Fruit fly (Drosophila melanogaster) whole organism, embryonic: ENCODE measurements around the gene Eato.
A peak's percentile ranks its signal among the peaks of the same experiment; 100 is the strongest.

ENCODE experiments used
- B-H1 ChIP-seq: fragments of 200-800 bp; sonication (Bioruptor generic); IDR thresholded peaks from 3 replicates; pipeline ENCODE4 v1.3.6; 2022; ENCODE audit warnings: missing biosample characterization, missing genetic modification characterization
- CG10959 ChIP-seq: fragments of 200-800 bp; sonication (Bioruptor generic); IDR thresholded peaks from 2 replicates; pipeline ENCODE4 v1.3.6; 2022; ENCODE audit warnings: missing biosample characterization, missing genetic modification characterization
- CG13624 ChIP-seq: fragments of 200-800 bp; sonication (Bioruptor generic); optimal IDR thresholded peaks from 2 replicates; lab custom pipeline; 2016; ENCODE audit warnings: missing biosample characterization, missing genetic modification characterization
- CG15601 ChIP-seq: fragments of 200-800 bp; sonication (Bioruptor generic); optimal IDR thresholded peaks from 3 replicates; lab custom pipeline; 2019; ENCODE audit warnings: missing biosample characterization, mild to moderate bottlenecking, missing genetic modification characterization, moderate library complexity
- CG1647 ChIP-seq: fragments of 200-800 bp; sonication (Bioruptor generic); optimal IDR thresholded peaks from 3 replicates; lab custom pipeline; 2016; ENCODE audit warnings: missing biosample characterization, missing genetic modification characterization
- CG17186 ChIP-seq: fragments of 200-800 bp; sonication (Bioruptor generic); optimal IDR thresholded peaks from 3 replicates; lab custom pipeline; 2017; ENCODE audit warnings: missing biosample characterization, missing genetic modification reagents, missing genetic modification characterization
- CG2116 ChIP-seq: fragments of 200-800 bp; sonication (Bioruptor generic); optimal IDR thresholded peaks from 3 replicates; lab custom pipeline; 2018; ENCODE audit warnings: missing biosample characterization, mild to moderate bottlenecking, missing genetic modification characterization
- CG31441 ChIP-seq: fragments of 200-800 bp; sonication (Bioruptor generic); IDR thresholded peaks from 2 replicates; pipeline ENCODE4 v1.3.6; 2022; ENCODE audit warnings: missing biosample characterization, missing genetic modification characterization
- CG33557 ChIP-seq: fragments of 200-800 bp; sonication (Bioruptor generic); optimal IDR thresholded peaks from 2 replicates; lab custom pipeline; 2019; ENCODE audit warnings: missing biosample characterization, mild to moderate bottlenecking, missing genetic modification characterization, moderate library complexity
- CG34376 ChIP-seq: fragments of 200-800 bp; sonication (Bioruptor generic); optimal IDR thresholded peaks from 2 replicates; lab custom pipeline; 2018; ENCODE audit warnings: missing biosample characterization, mild to moderate bottlenecking, missing genetic modification characterization
- CG5245 ChIP-seq: fragments of 200-800 bp; sonication (Bioruptor generic); optimal IDR thresholded peaks from 3 replicates; lab custom pipeline; 2016; ENCODE audit warnings: missing biosample characterization, missing genetic modification characterization
- CG5953 ChIP-seq: fragments of 200-800 bp; sonication (Bioruptor generic); IDR thresholded peaks from 2 replicates; pipeline ENCODE4 v1.3.6; 2022; ENCODE audit warnings: missing biosample characterization, missing genetic modification characterization
- CG7745 ChIP-seq: fragments of 200-800 bp; sonication (Bioruptor generic); optimal IDR thresholded peaks from 2 replicates; lab custom pipeline; 2018; ENCODE audit warnings: missing biosample characterization, mild to moderate bottlenecking, missing genetic modification characterization, moderate library complexity
- CG7963 ChIP-seq: fragments of 200-800 bp; sonication (Bioruptor generic); IDR thresholded peaks from 3 replicates; pipeline ENCODE4 v1.3.6; 2022; ENCODE audit warnings: missing biosample characterization, missing genetic modification characterization; ENCODE audit not compliant: partially characterized antibody
- CG7987 ChIP-seq: fragments of 200-800 bp; sonication (Bioruptor generic); optimal IDR thresholded peaks from 2 replicates; lab custom pipeline; 2018; ENCODE audit warnings: missing biosample characterization, mild to moderate bottlenecking, missing genetic modification characterization, moderate library complexity
- CG8290 ChIP-seq, 3 experiments: fragments of 200-800 bp; sonication (Bioruptor generic); optimal IDR thresholded peaks; 2 replicates each; lab custom pipeline; 2016 to 2019; ENCODE audit warnings: missing biosample characterization in 3 of 3, missing genetic modification characterization in 3 of 3, mild to moderate bottlenecking in 2 of 3, moderate library complexity in 1 of 3
- CG9609 ChIP-seq: fragments of 200-800 bp; sonication (Bioruptor generic); optimal IDR thresholded peaks from 3 replicates; lab custom pipeline; 2016; ENCODE audit warnings: missing biosample characterization, missing genetic modification characterization
- CTCF ChIP-seq: fragments of 200-800 bp; sonication (Bioruptor generic); optimal IDR thresholded peaks from 2 replicates; lab custom pipeline; 2017; ENCODE audit warnings: missing biosample characterization, mild to moderate bottlenecking, missing genetic modification characterization, moderate library complexity
- Drgx ChIP-seq: fragments of 200-800 bp; sonication (Bioruptor generic); IDR thresholded peaks from 2 replicates; pipeline ENCODE4 v1.3.6; 2022; ENCODE audit warnings: missing biosample characterization, missing genetic modification characterization
- Eip74EF ChIP-seq, 2 experiments: fragments of 200-800 bp in 1 of 2; fragments of >200 bp in 1 of 2; sonication (Bioruptor generic) in 1 of 2; optimal IDR thresholded peaks; 2 replicates each; lab custom pipeline; 2017 to 2019; ENCODE audit warnings: missing biosample characterization in 2 of 2, missing genetic modification characterization in 2 of 2, mild to moderate bottlenecking in 1 of 2, moderate library complexity in 1 of 2
- Ets97D ChIP-seq: fragments of 200-800 bp; sonication (Bioruptor generic); optimal IDR thresholded peaks from 3 replicates; lab custom pipeline; 2016; ENCODE audit warnings: missing biosample characterization, missing genetic modification characterization
- GATAe ChIP-seq: fragments of 200-800 bp; sonication (Bioruptor generic); conservative IDR thresholded peaks from 2 replicates; pipeline ENCODE4 v1.3.6; 2022; ENCODE audit warnings: missing biosample characterization, missing genetic modification characterization
- HLH4C ChIP-seq: fragments of 200-800 bp; sonication (Bioruptor generic); IDR thresholded peaks from 3 replicates; pipeline ENCODE4 v1.3.6; 2022; ENCODE audit warnings: missing biosample characterization, missing genetic modification characterization; ENCODE audit not compliant: partially characterized antibody
- HLH54F ChIP-seq: fragments of 200-800 bp; sonication (Bioruptor generic); optimal IDR thresholded peaks from 3 replicates; lab custom pipeline; 2016; ENCODE audit warnings: missing biosample characterization, missing genetic modification characterization
- MBD-R2 ChIP-seq: fragments of 200-800 bp; sonication (Bioruptor generic); IDR thresholded peaks from 2 replicates; pipeline ENCODE4 v1.3.6; 2022; ENCODE audit warnings: missing biosample characterization, missing genetic modification characterization
- MESR4 ChIP-seq: fragments of 200-800 bp; sonication (Bioruptor generic); optimal IDR thresholded peaks from 2 replicates; lab custom pipeline; 2018; ENCODE audit warnings: missing biosample characterization, mild to moderate bottlenecking, missing genetic modification characterization, moderate library complexity
- Meics ChIP-seq: fragments of 200-800 bp; sonication (Bioruptor generic); optimal IDR thresholded peaks from 2 replicates; lab custom pipeline; 2017; ENCODE audit warnings: missing biosample characterization, mild to moderate bottlenecking, missing genetic modification characterization
- Neu2 ChIP-seq: fragments of 200-800 bp; sonication (Bioruptor generic); optimal IDR thresholded peaks from 3 replicates; lab custom pipeline; 2016; ENCODE audit warnings: missing biosample characterization, missing genetic modification characterization, borderline replicate concordance
- Opbp ChIP-seq: fragments of 200-800 bp; sonication (Bioruptor generic); IDR thresholded peaks from 3 replicates; pipeline ENCODE4 v1.3.6; 2022; ENCODE audit warnings: missing biosample characterization, missing genetic modification characterization; ENCODE audit not compliant: partially characterized antibody
- PHDP ChIP-seq: fragments of 200-800 bp; sonication (Bioruptor generic); optimal IDR thresholded peaks from 3 replicates; lab custom pipeline; 2018; ENCODE audit warnings: missing biosample characterization, mild to moderate bottlenecking, missing genetic modification characterization, moderate library complexity
- Sry-β ChIP-seq: fragments of 200-800 bp; sonication (Bioruptor generic); optimal IDR thresholded peaks from 2 replicates; lab custom pipeline; 2018; ENCODE audit warnings: missing biosample characterization, mild to moderate bottlenecking, missing genetic modification characterization, moderate library complexity
- ab ChIP-seq: fragments of 200-800 bp; sonication (Bioruptor generic); optimal IDR thresholded peaks from 2 replicates; lab custom pipeline; 2016; ENCODE audit warnings: missing biosample characterization, missing genetic modification characterization
- ara ChIP-seq: fragments of 200-800 bp; sonication (Bioruptor generic); IDR thresholded peaks from 2 replicates; pipeline ENCODE4 v1.3.6; 2022; ENCODE audit warnings: missing biosample characterization, missing genetic modification characterization
- cad ChIP-seq: fragments of >200 bp; optimal IDR thresholded peaks from 2 replicates; lab custom pipeline; 2017; ENCODE audit warnings: missing biosample characterization, missing genetic modification characterization
- ci ChIP-seq: fragments of 200-800 bp; sonication (Bioruptor generic); IDR thresholded peaks from 3 replicates; pipeline ENCODE4 v1.3.6; 2022; ENCODE audit warnings: missing biosample characterization, missing genetic modification characterization
- croc ChIP-seq: fragments of 200-800 bp; sonication (Bioruptor generic); conservative IDR thresholded peaks from 3 replicates; pipeline ENCODE4 v1.3.6; 2022; ENCODE audit warnings: missing biosample characterization, missing genetic modification characterization
- ewg ChIP-seq: fragments of 200-800 bp; sonication (Bioruptor generic); optimal IDR thresholded peaks from 3 replicates; lab custom pipeline; 2017; ENCODE audit warnings: mild to moderate bottlenecking, missing biosample characterization, missing genetic modification reagents, missing genetic modification characterization
- fd64A ChIP-seq: fragments of 200-800 bp; sonication (Bioruptor generic); optimal IDR thresholded peaks from 3 replicates; lab custom pipeline; 2018; ENCODE audit warnings: missing biosample characterization, mild to moderate bottlenecking, missing genetic modification characterization
- ftz-f1 ChIP-seq: fragments of 200-800 bp; sonication (Bioruptor generic); optimal IDR thresholded peaks from 2 replicates; lab custom pipeline; 2016; ENCODE audit warnings: missing biosample characterization, missing genetic modification characterization
- hbn ChIP-seq: fragments of 200-800 bp; sonication (Bioruptor generic); IDR thresholded peaks from 2 replicates; pipeline ENCODE4 v1.3.6; 2022; ENCODE audit warnings: missing biosample characterization, missing genetic modification characterization; ENCODE audit not compliant: partially characterized antibody
- jing ChIP-seq: fragments of 200-800 bp; sonication (Bioruptor generic); optimal IDR thresholded peaks from 2 replicates; lab custom pipeline; 2018; ENCODE audit warnings: missing biosample characterization, mild to moderate bottlenecking, missing genetic modification characterization
- lab ChIP-seq: fragments of 200-800 bp; sonication (Bioruptor generic); optimal IDR thresholded peaks from 3 replicates; lab custom pipeline; 2017; ENCODE audit warnings: missing biosample characterization, missing genetic modification characterization, mild to moderate bottlenecking, moderate library complexity, missing genetic modification reagents
- pum ChIP-seq: fragments of 200-800 bp; sonication (Bioruptor generic); optimal IDR thresholded peaks from 2 replicates; lab custom pipeline; 2016; ENCODE audit warnings: missing biosample characterization, missing genetic modification characterization
- rib ChIP-seq: fragments of 200-800 bp; sonication (Bioruptor generic); IDR thresholded peaks from 2 replicates; pipeline ENCODE4 v1.3.6; 2022; ENCODE audit warnings: missing biosample characterization, missing genetic modification characterization
- sisA ChIP-seq: fragments of 200-800 bp; sonication (Bioruptor generic); IDR thresholded peaks from 2 replicates; pipeline ENCODE4 v1.3.6; 2022; ENCODE audit warnings: missing biosample characterization, missing genetic modification characterization
- tap ChIP-seq: fragments of 200-800 bp; optimal IDR thresholded peaks from 3 replicates; lab custom pipeline; 2019; ENCODE audit warnings: missing biosample characterization, mild to moderate bottlenecking, missing genetic modification characterization, moderate library complexity
- tna ChIP-seq: fragments of 200-800 bp; sonication (Bioruptor generic); IDR thresholded peaks from 2 replicates; pipeline ENCODE4 v1.3.6; 2022; ENCODE audit warnings: missing biosample characterization, missing genetic modification characterization; ENCODE audit not compliant: partially characterized antibody
- trem ChIP-seq: fragments of 200-800 bp; optimal IDR thresholded peaks from 3 replicates; lab custom pipeline; 2019; ENCODE audit warnings: missing biosample characterization, mild to moderate bottlenecking, missing genetic modification characterization, moderate library complexity
- tx ChIP-seq: fragments of 200-800 bp; sonication (Bioruptor generic); optimal IDR thresholded peaks from 2 replicates; lab custom pipeline; 2016; ENCODE audit warnings: missing biosample characterization, missing genetic modification characterization
- wek ChIP-seq: fragments of 200-800 bp; sonication (Bioruptor generic); optimal IDR thresholded peaks from 3 replicates; lab custom pipeline; 2018; ENCODE audit warnings: missing biosample characterization, mild to moderate bottlenecking, missing genetic modification characterization, moderate library complexity
- zfh2 ChIP-seq: fragments of 200-800 bp; sonication (Bioruptor generic); optimal IDR thresholded peaks from 2 replicates; lab custom pipeline; 2016; ENCODE audit warnings: missing biosample characterization, missing genetic modification characterization

Gene Eato

dm6 chr2L:13778648-13779047, 5.2 kb upstream of the Eato start (continued):
- no peak for TF ChIP-seq ara (GFP tag; lab: Robert Waterston, UW)
- peak; percentile 57; the same call in 1 of the 3 replicates for TF ChIP-seq ci
- no peak for TF ChIP-seq CG5953 (GFP tag; lab: Robert Waterston, UW)
- peak in 1 of 2 experiments; percentile 66 for TF ChIP-seq Eip74EF (GFP tag; optimal IDR thresholded peaks at IDR 0.05; lab: Kevin White, UChicago)
- TF ChIP-seq Meics (GFP tag; lab: Kevin White, UChicago), result peak; percentile 47
- peak; percentile 33; the same call in 1 of the 3 replicates for TF ChIP-seq B-H1 (GFP tag; lab: Robert Waterston, UW)
- TF ChIP-seq CG7963, result no peak
- TF ChIP-seq Drgx (GFP tag; lab: Robert Waterston, UW), result peak; percentile 76
- TF ChIP-seq zfh2 (GFP tag; lab: Kevin White, UChicago), result peak; percentile 21
- TF ChIP-seq pum (GFP tag; lab: Kevin White, UChicago), result peak; percentile 41
- no peak for TF ChIP-seq CG10959 (GFP tag; lab: Robert Waterston, UW)
- TF ChIP-seq wek, result no peak
- TF ChIP-seq croc (GFP tag; lab: Robert Waterston, UW), result no peak; the same call in 2 of the 3 replicates
- no peak for TF ChIP-seq Neu2 (GFP tag; lab: Kevin White, UChicago)
- no peak for TF ChIP-seq ftz-f1 (GFP tag; lab: Kevin White, UChicago)
- no peak for TF ChIP-seq ab (GFP tag; lab: Kevin White, UChicago)
- no peak for TF ChIP-seq HLH4C (GFP tag; lab: Robert Waterston, UW)
- TF ChIP-seq cad (GFP tag; lab: Kevin White, UChicago), result no peak
- TF ChIP-seq CG17186, result no peak
- TF ChIP-seq hbn, result no peak
- TF ChIP-seq jing (GFP tag; lab: Kevin White, UChicago), result peak; percentile 41
- peak; percentile 24 for TF ChIP-seq Ets97D
- TF ChIP-seq ewg, result peak; percentile 55
- no peak for TF ChIP-seq tna (GFP tag; lab: Robert Waterston, UW)
- no peak for TF ChIP-seq CG7745 (tag; lab: Kevin White, UChicago)
- peak; percentile 50 for TF ChIP-seq lab (GFP tag; lab: Kevin White, UChicago)
- peak; percentile 26 for TF ChIP-seq tx (GFP tag; lab: Kevin White, UChicago)
- peak; percentile 39 for TF ChIP-seq tap (tag; lab: Kevin White, UChicago)
- no peak for TF ChIP-seq fd64A
- no peak for TF ChIP-seq Opbp (GFP tag; lab: Robert Waterston, UW)
- TF ChIP-seq CG7987 (GFP tag; lab: Kevin White, UChicago), result no peak
- TF ChIP-seq CG2116, result peak; percentile 29
- TF ChIP-seq Sry-β (GFP tag; lab: Kevin White, UChicago), result no peak
- peak; percentile 40 for TF ChIP-seq CG13624 (GFP tag; lab: Kevin White, UChicago)
- peak; percentile 33 for TF ChIP-seq CG15601 (tag; lab: Kevin White, UChicago)
- TF ChIP-seq CG5245, result peak; percentile 19
- no peak for TF ChIP-seq GATAe
- TF ChIP-seq trem (tag; lab: Kevin White, UChicago), result no peak
- peak; percentile 35 for TF ChIP-seq HLH54F (GFP tag; lab: Kevin White, UChicago)
- TF ChIP-seq CG8290 (GFP tag; optimal IDR thresholded peaks at IDR 0.05; lab: Kevin White, UChicago), result no peak
- TF ChIP-seq CG8290 (tag; optimal IDR thresholded peaks at IDR 0.05; lab: Kevin White, UChicago), result no peak
- TF ChIP-seq sisA (GFP tag; lab: Robert Waterston, UW), result peak; percentile 59
- peak; percentile 80 for TF ChIP-seq PHDP (tag; lab: Kevin White, UChicago)
- no peak for TF ChIP-seq CTCF (GFP tag; lab: Kevin White, UChicago)
- peak; percentile 58; the same call in 1 of the 2 replicates for TF ChIP-seq CG31441 (GFP tag; lab: Robert Waterston, UW)
- TF ChIP-seq MBD-R2 (GFP tag; lab: Robert Waterston, UW), result no peak
- TF ChIP-seq CG33557 (GFP tag; lab: Kevin White, UChicago), result no peak
- no peak for TF ChIP-seq CG34376 (GFP tag; lab: Kevin White, UChicago)
- TF ChIP-seq MESR4 (GFP tag; lab: Kevin White, UChicago), result no peak
- TF ChIP-seq CG1647, result peak; percentile 11
- no peak for TF ChIP-seq rib (GFP tag; lab: Robert Waterston, UW)
- peak; percentile 18 for TF ChIP-seq CG9609 (GFP tag; lab: Kevin White, UChicago)
